Worm (Caenorhabditis elegans): ENCODE measurements around the gene C16D2.3.

Gene C16D2.3

ce11 chrII:9112851-9113250 lies 25.1 kb upstream of the C16D2.3 start, which contains the start of gene jun-1 (continued):
- TF ChIP-seq mbf-1 (tag; optimal IDR thresholded peaks at IDR 0.05) (no peak), unc-62 (GFP tag; optimal IDR thresholded peaks at IDR 0.05) (peak; percentile 11)

ce11 chrII:9113759-9114158 lies 24.1 kb upstream of the C16D2.3 start:
- TF ChIP-seq nhr-10 (tag; optimal IDR thresholded peaks at IDR 0.05) (no peak), F13H6.1 (tag; optimal IDR thresholded peaks at IDR 0.05) (peak; percentile 36), sma-9 (GFP tag; optimal IDR thresholded peaks at IDR 0.05) (peak; percentile 46), sma-9 (tag; optimal IDR thresholded peaks at IDR 0.05) (no peak), nhr-12 (tag; optimal IDR thresholded peaks at IDR 0.05) (no peak), sma-3 (GFP tag; optimal IDR thresholded peaks at IDR 0.05) (no peak), fos-1 (tag; optimal IDR thresholded peaks at IDR 0.05) (peak; percentile 68), gmeb-1 (tag; optimal IDR thresholded peaks at IDR 0.05) (no peak), ceh-82 (tag; optimal IDR thresholded peaks at IDR 0.05) (no peak), nhr-25 (tag; optimal IDR thresholded peaks at IDR 0.05) (no peak), blmp-1 (tag; optimal IDR thresholded peaks at IDR 0.05; ENCODE audit: insufficient read depth) (peak; percentile 69), lin-13 (GFP tag; optimal IDR thresholded peaks at IDR 0.05) (no peak), dmd-4 (tag; optimal IDR thresholded peaks at IDR 0.05) (no peak), alr-1 (tag; optimal IDR thresholded peaks at IDR 0.05) (no peak), nhr-6 (tag; optimal IDR thresholded peaks at IDR 0.05) (no peak), R02D3.7 (tag; optimal IDR thresholded peaks at IDR 0.05) (no peak), lin-11 (tag; optimal IDR thresholded peaks at IDR 0.05) (no peak), skn-1 (tag; optimal IDR thresholded peaks at IDR 0.05) (no peak), nhr-237 (tag; optimal IDR thresholded peaks at IDR 0.05) (no peak), unc-39 (tag; optimal IDR thresholded peaks at IDR 0.05) (no peak), lin-39 (tag; optimal IDR thresholded peaks at IDR 0.05) (no peak), elt-1 (tag; optimal IDR thresholded peaks at IDR 0.05) (no peak), ztf-11 (tag; optimal IDR thresholded peaks at IDR 0.05) (no peak), ceh-16 (tag; optimal IDR thresholded peaks at IDR 0.05) (no peak), nhr-77 (tag; optimal IDR thresholded peaks at IDR 0.05) (no peak), crh-2 (tag; optimal IDR thresholded peaks at IDR 0.05) (peak; percentile 41), ZK546.5 (tag; optimal IDR thresholded peaks at IDR 0.05) (no peak), nhr-129 (tag; optimal IDR thresholded peaks at IDR 0.05) (no peak), nhr-23 (tag; optimal IDR thresholded peaks at IDR 0.05) (no peak), snpc-4 (tag; optimal IDR thresholded peaks at IDR 0.05) (no peak), mbf-1 (tag; optimal IDR thresholded peaks at IDR 0.05) (no peak), ama-1 (optimal IDR thresholded peaks at IDR 0.05) (no peak), unc-55 (GFP tag; optimal IDR thresholded peaks at IDR 0.05) (no peak), nhr-21 (tag; optimal IDR thresholded peaks at IDR 0.05) (no peak), ztf-1 (GFP tag; conservative IDR thresholded peaks at IDR 0.05) (no peak), unc-62 (GFP tag; optimal IDR thresholded peaks at IDR 0.05) (no peak), mdl-1 (tag; optimal IDR thresholded peaks at IDR 0.05) (no peak), peb-1 (tag; optimal IDR thresholded peaks at IDR 0.05) (no peak), lsy-2 (tag; optimal IDR thresholded peaks at IDR 0.05) (no peak), nhr-11 (tag; optimal IDR thresholded peaks at IDR 0.05) (no peak), sem-4 (tag; optimal IDR thresholded peaks at IDR 0.05) (no peak), egl-27 (tag; optimal IDR thresholded peaks at IDR 0.05) (no peak), ztf-4 (tag; optimal IDR thresholded peaks at IDR 0.05) (no peak), mab-5 (tag; optimal IDR thresholded peaks at IDR 0.05) (no peak)

ce11 chrII:9114972-9115371 lies 22.9 kb upstream of the C16D2.3 start:
- TF ChIP-seq nhr-129 (tag; optimal IDR thresholded peaks at IDR 0.05) (no peak), sma-9 (GFP tag; optimal IDR thresholded peaks at IDR 0.05) (no peak), sma-9 (tag; optimal IDR thresholded peaks at IDR 0.05) (no peak), mdl-1 (tag; optimal IDR thresholded peaks at IDR 0.05) (no peak), unc-62 (GFP tag; optimal IDR thresholded peaks at IDR 0.05) (no peak), alr-1 (tag; optimal IDR thresholded peaks at IDR 0.05) (no peak), egl-27 (tag; optimal IDR thresholded peaks at IDR 0.05) (no peak), crh-2 (tag; optimal IDR thresholded peaks at IDR 0.05) (no peak), elt-1 (tag; optimal IDR thresholded peaks at IDR 0.05) (no peak), blmp-1 (tag; optimal IDR thresholded peaks at IDR 0.05; ENCODE audit: insufficient read depth) (no peak), zag-1 (tag; optimal IDR thresholded peaks at IDR 0.05) (no peak), mbf-1 (tag; optimal IDR thresholded peaks at IDR 0.05) (no peak), aly-2 (tag; optimal IDR thresholded peaks at IDR 0.05) (no peak), skn-1 (tag; optimal IDR thresholded peaks at IDR 0.05) (no peak), lsy-2 (tag; optimal IDR thresholded peaks at IDR 0.05) (no peak), unc-55 (GFP tag; optimal IDR thresholded peaks at IDR 0.05) (no peak), sma-3 (GFP tag; optimal IDR thresholded peaks at IDR 0.05) (no peak), ZK546.5 (tag; optimal IDR thresholded peaks at IDR 0.05) (no peak), lin-39 (tag; optimal IDR thresholded peaks at IDR 0.05) (no peak), C34F6.9 (tag; optimal IDR thresholded peaks at IDR 0.05) (no peak)
